Worm (Caenorhabditis elegans) whole organism, midembryonic: ENCODE data around the gene C35A5.10.

ENCODE experiments used
- med-1 ChIP-seq: sonication (generic microtip); optimal IDR thresholded peaks from 2 replicates; lab custom pipeline; 2017; ENCODE audit warnings: missing genetic modification characterization, mild to moderate bottlenecking, missing compliant biosample characterization, antibody characterized with exemption, missing genetic modification reagents; ENCODE audit not compliant: insufficient read depth
- tab-1 ChIP-seq: fragments of 200-800 bp; sonication (Bioruptor generic); IDR thresholded peaks from 2 replicates; pipeline ENCODE4 v1.3.6; 2022; ENCODE audit warnings: missing genetic modification characterization, missing compliant biosample characterization

- TF ChIP-seq tab-1: no peak
- TF ChIP-seq med-1: no peak
Observed at ce11 chrV:10465478-10465877, 38.5 kb upstream of the C35A5.10 start.
